Fruit fly (Drosophila melanogaster) whole organism, wandering third instar larva: Measurements from ENCODE around the gene MtnA.

Experiments used
- Abd-B ChIP-seq: fragments of >200 bp; optimal IDR thresholded peaks from 2 replicates; lab custom pipeline; 2017; ENCODE audit warnings: missing biosample characterization, missing genetic modification characterization
- CG32264 ChIP-seq: fragments of 200-800 bp; sonication (Bioruptor generic); optimal IDR thresholded peaks from 2 replicates; lab custom pipeline; 2016; ENCODE audit warnings: missing biosample characterization, missing genetic modification characterization
- CG9705 ChIP-seq: fragments of 200-800 bp; sonication (Bioruptor generic); optimal IDR thresholded peaks from 2 replicates; lab custom pipeline; 2018; ENCODE audit warnings: missing biosample characterization, mild to moderate bottlenecking, missing genetic modification characterization
- CrebA ChIP-seq: fragments of 200-800 bp; sonication (Bioruptor generic); optimal IDR thresholded peaks from 2 replicates; lab custom pipeline; 2016; ENCODE audit warnings: missing biosample characterization, mild to moderate bottlenecking, missing genetic modification characterization, borderline replicate concordance
- Dfd ChIP-seq: fragments of >200 bp; optimal IDR thresholded peaks from 2 replicates; lab custom pipeline; 2017; ENCODE audit warnings: missing biosample characterization, missing genetic modification characterization
- Dif ChIP-seq: fragments of 200-275, 200-300 bp; sonication (Bioruptor generic); optimal IDR thresholded peaks from 2 replicates; lab custom pipeline; 2018; ENCODE audit warnings: missing biosample characterization, missing genetic modification characterization; ENCODE audit not compliant: partially characterized antibody
- GATAd ChIP-seq: sonication (Bioruptor generic); optimal IDR thresholded peaks from 2 replicates; lab custom pipeline; 2016; ENCODE audit warnings: missing biosample characterization, missing genetic modification characterization
- HLH106 ChIP-seq: fragments of 200-800 bp; optimal IDR thresholded peaks from 3 replicates; lab custom pipeline; 2019; ENCODE audit warnings: missing biosample characterization, mild to moderate bottlenecking, missing genetic modification characterization, moderate library complexity
- Hnf4 ChIP-seq: fragments of 200-800 bp; sonication (Bioruptor generic); optimal IDR thresholded peaks from 2 replicates; lab custom pipeline; 2016; ENCODE audit warnings: missing biosample characterization, mild to moderate bottlenecking, missing genetic modification characterization
- Hr78 ChIP-seq: fragments of >200 bp; optimal IDR thresholded peaks from 2 replicates; lab custom pipeline; 2017; ENCODE audit warnings: missing biosample characterization, missing genetic modification characterization
- Hr83 ChIP-seq: fragments of 200-300 bp; sonication (Bioruptor generic); optimal IDR thresholded peaks from 2 replicates; lab custom pipeline; 2016; ENCODE audit warnings: missing biosample characterization, mild to moderate bottlenecking, missing genetic modification characterization, moderate library complexity; ENCODE audit not compliant: poor library complexity, severe bottlenecking
- Jra ChIP-seq: sonication (Bioruptor generic); optimal IDR thresholded peaks from 2 replicates; lab custom pipeline; 2016; ENCODE audit warnings: missing biosample characterization, missing genetic modification characterization
- Mio ChIP-seq: sonication (Bioruptor generic); optimal IDR thresholded peaks from 2 replicates; lab custom pipeline; 2016; ENCODE audit warnings: missing biosample characterization, missing genetic modification characterization
- Myc ChIP-seq: fragments of >200 bp; optimal IDR thresholded peaks from 2 replicates; lab custom pipeline; 2017
- N ChIP-seq: fragments of >200 bp; optimal IDR thresholded peaks from 2 replicates; lab custom pipeline; 2018; ENCODE audit warnings: missing biosample characterization, missing external identifiers, missing genetic modification characterization
- OdsH ChIP-seq: fragments of 200-800 bp; sonication (Bioruptor generic); optimal IDR thresholded peaks from 2 replicates; lab custom pipeline; 2016; ENCODE audit warnings: missing biosample characterization, mild to moderate bottlenecking, missing genetic modification characterization
- Rel ChIP-seq, 2 experiments: fragments of 200-800 bp; sonication (Bioruptor generic) in 1 of 2; optimal IDR thresholded peaks; 2 replicates in 1 of 2; 3 replicates in 1 of 2; lab custom pipeline; 2016 to 2019; ENCODE audit warnings: mild to moderate bottlenecking in 2 of 2, missing biosample characterization in 2 of 2, missing genetic modification characterization in 2 of 2, moderate library complexity in 1 of 2
- Sp1 ChIP-seq: fragments of 200-800 bp; sonication (Bioruptor generic); optimal IDR thresholded peaks from 3 replicates; lab custom pipeline; 2019; ENCODE audit warnings: missing biosample characterization, mild to moderate bottlenecking, missing genetic modification characterization, moderate library complexity
- Vsx2 ChIP-seq: fragments of 200-300, 225-300 bp; sonication (Bioruptor generic); optimal IDR thresholded peaks from 2 replicates; lab custom pipeline; 2018; ENCODE audit warnings: missing biosample characterization, missing genetic modification characterization; ENCODE audit not compliant: partially characterized antibody
- br ChIP-seq: fragments of 200-800 bp; sonication (Bioruptor generic); optimal IDR thresholded peaks from 2 replicates; lab custom pipeline; 2016; ENCODE audit warnings: missing biosample characterization, missing genetic modification characterization
- brk ChIP-seq: fragments of 200-800 bp; sonication (Bioruptor generic); optimal IDR thresholded peaks from 2 replicates; lab custom pipeline; 2016; ENCODE audit warnings: missing biosample characterization, mild to moderate bottlenecking, missing genetic modification characterization
- dl ChIP-seq, 2 experiments: fragments of 175-275, 200-275 bp in 1 of 2; fragments of 200-275 bp in 1 of 2; sonication (Bioruptor generic); optimal IDR thresholded peaks; lab custom pipeline; 2018; ENCODE audit warnings: mild to moderate bottlenecking in 2 of 2, missing biosample characterization in 2 of 2, missing genetic modification characterization in 2 of 2, moderate library complexity in 2 of 2; ENCODE audit not compliant: partially characterized antibody in 2 of 2, insufficient read depth in 1 of 2
- dmrt93B ChIP-seq: fragments of 200-800 bp; sonication (Bioruptor generic); optimal IDR thresholded peaks from 2 replicates; lab custom pipeline; 2018; ENCODE audit warnings: missing biosample characterization, mild to moderate bottlenecking, missing genetic modification characterization
- dsf ChIP-seq: sonication (Bioruptor generic); optimal IDR thresholded peaks from 2 replicates; lab custom pipeline; 2016; ENCODE audit warnings: missing biosample characterization, missing genetic modification characterization, borderline replicate concordance
- ey ChIP-seq: fragments of 200-800 bp; sonication (Bioruptor generic); optimal IDR thresholded peaks from 2 replicates; lab custom pipeline; 2016; ENCODE audit warnings: missing biosample characterization, missing genetic modification characterization
- foxo ChIP-seq, 2 experiments: fragments of 200-800 bp; sonication (Bioruptor generic); optimal IDR thresholded peaks; 2 replicates in 1 of 2; 3 replicates in 1 of 2; lab custom pipeline; 2016 to 2017; ENCODE audit warnings: missing biosample characterization in 2 of 2, missing genetic modification characterization in 2 of 2
- fru ChIP-seq: fragments of 200-800 bp; sonication (Bioruptor generic); optimal IDR thresholded peaks from 3 replicates; lab custom pipeline; 2016; ENCODE audit warnings: missing biosample characterization, mild to moderate bottlenecking, missing genetic modification characterization
- h ChIP-seq: fragments of 200-800 bp; sonication (Bioruptor generic); optimal IDR thresholded peaks from 3 replicates; lab custom pipeline; 2016; ENCODE audit warnings: missing biosample characterization, mild to moderate bottlenecking, missing genetic modification characterization
- jim ChIP-seq: fragments of 175-275, 200-325 bp; sonication (Bioruptor generic); optimal IDR thresholded peaks from 2 replicates; lab custom pipeline; 2016; ENCODE audit warnings: missing biosample characterization, mild to moderate bottlenecking, missing genetic modification characterization
- lola ChIP-seq: fragments of >200 bp; optimal IDR thresholded peaks from 2 replicates; lab custom pipeline; 2017; ENCODE audit warnings: missing biosample characterization, missing genetic modification characterization
- pan ChIP-seq: fragments of >200 bp; optimal IDR thresholded peaks from 2 replicates; lab custom pipeline; 2017
- psq ChIP-seq: fragments of 200-800 bp; sonication (Bioruptor generic); optimal IDR thresholded peaks from 3 replicates; lab custom pipeline; 2017; ENCODE audit warnings: missing biosample characterization, mild to moderate bottlenecking, missing genetic modification characterization, moderate library complexity
- rgr ChIP-seq: fragments of 200-800 bp; sonication (Bioruptor generic); optimal IDR thresholded peaks from 3 replicates; lab custom pipeline; 2016; ENCODE audit warnings: missing biosample characterization, mild to moderate bottlenecking, missing genetic modification characterization
- sage ChIP-seq: fragments of 200-800 bp; sonication (Bioruptor generic); optimal IDR thresholded peaks from 2 replicates; lab custom pipeline; 2016; ENCODE audit warnings: missing biosample characterization, mild to moderate bottlenecking, missing genetic modification characterization
- sv ChIP-seq: fragments of 200-800 bp; sonication (Bioruptor generic); optimal IDR thresholded peaks from 3 replicates; lab custom pipeline; 2016; ENCODE audit warnings: missing biosample characterization, missing genetic modification characterization
- tai ChIP-seq: sonication (Bioruptor generic); optimal IDR thresholded peaks from 2 replicates; lab custom pipeline; 2016; ENCODE audit warnings: missing biosample characterization, missing genetic modification characterization
- usp ChIP-seq: fragments of >200 bp; optimal IDR thresholded peaks from 2 replicates; lab custom pipeline; 2017; ENCODE audit warnings: missing biosample characterization, missing genetic modification characterization
- woc ChIP-seq: sonication (Bioruptor generic); optimal IDR thresholded peaks from 2 replicates; lab custom pipeline; 2016; ENCODE audit warnings: missing biosample characterization, mild to moderate bottlenecking, missing genetic modification characterization

Gene MtnA

dm6 chr3R:9771519-9771972, 12.6 kb downstream of the MtnA start, which contains the start of gene CG9471:
CG9471 (minus strand) TSS chr3R:9771542.
- TF ChIP-seq lola (no peak), sv (GFP tag; lab: Kevin White, UChicago) (peak; percentile 91), sage (GFP tag; lab: Kevin White, UChicago) (peak; percentile 95), pan (lab: Kevin White, UChicago) (no peak), Hnf4 (GFP tag; lab: Kevin White, UChicago) (peak; percentile 98), fru (GFP tag; lab: Kevin White, UChicago) (peak; percentile 98), Dif (no peak), dmrt93B (GFP tag; lab: Kevin White, UChicago) (peak; percentile 82), foxo (GFP tag; optimal IDR thresholded peaks at IDR 0.05; lab: Kevin White, UChicago) (peak; percentile 53 to 99), Dfd (GFP tag; lab: Kevin White, UChicago) (no peak), HLH106 (tag; lab: Kevin White, UChicago) (peak; percentile 95), rgr (GFP tag; lab: Kevin White, UChicago) (peak; percentile 99), Myc (lab: Kevin White, UChicago) (no peak), dsf (GFP tag; lab: Kevin White, UChicago) (peak; percentile 87), dl (GFP tag; optimal IDR thresholded peaks at IDR 0.05; lab: Kevin White, UChicago; ENCODE audit: insufficient read depth in 1 of 2, partially characterized antibody in 2 of 2) (no peak), Jra (GFP tag; lab: Kevin White, UChicago) (peak; percentile 97), GATAd (GFP tag; lab: Kevin White, UChicago) (peak; percentile 86), br (GFP tag; lab: Kevin White, UChicago) (peak; percentile 97), Rel (GFP tag; optimal IDR thresholded peaks at IDR 0.05; lab: Kevin White, UChicago) (peak; percentile 89), Rel (tag; optimal IDR thresholded peaks at IDR 0.05; lab: Kevin White, UChicago) (peak; percentile 87), Hr83 (GFP tag; lab: Kevin White, UChicago) (peak; percentile 41), brk (GFP tag; lab: Kevin White, UChicago) (no peak), h (GFP tag; lab: Kevin White, UChicago) (peak; percentile 99), tai (GFP tag; lab: Kevin White, UChicago) (no peak), jim (GFP tag; lab: Kevin White, UChicago) (peak; percentile 5), psq (GFP tag; lab: Kevin White, UChicago) (peak; percentile 94), CG9705 (GFP tag; lab: Kevin White, UChicago) (peak; percentile 88), Abd-B (GFP tag; lab: Kevin White, UChicago) (no peak), N (GFP tag; lab: Kevin White, UChicago) (no peak), CrebA (GFP tag; lab: Kevin White, UChicago) (no peak), Sp1 (GFP tag; lab: Kevin White, UChicago) (peak; percentile 96), Vsx2 (no peak), woc (GFP tag; lab: Kevin White, UChicago) (peak; percentile 97), ey (GFP tag; lab: Kevin White, UChicago) (peak; percentile 98), usp (GFP tag; lab: Kevin White, UChicago) (no peak), Mio (GFP tag; lab: Kevin White, UChicago) (peak; percentile 73), Hr78 (GFP tag; lab: Kevin White, UChicago) (no peak), CG32264 (GFP tag; lab: Kevin White, UChicago) (peak; percentile 92), OdsH (GFP tag; lab: Kevin White, UChicago) (peak; percentile 98)
- TF ChIP-seq, all 38 proteins: peak for 24

dm6 chr3R:9770127-9770526, 14.0 kb downstream of the MtnA start:
- TF ChIP-seq Dfd (GFP tag; lab: Kevin White, UChicago), result no peak
- no peak for TF ChIP-seq CG32264 (GFP tag; lab: Kevin White, UChicago)
- no peak for TF ChIP-seq OdsH (GFP tag; lab: Kevin White, UChicago)
- no peak for TF ChIP-seq dmrt93B (GFP tag; lab: Kevin White, UChicago)
- no peak for TF ChIP-seq br (GFP tag; lab: Kevin White, UChicago)
- no peak for TF ChIP-seq jim (GFP tag; lab: Kevin White, UChicago)
- no peak for TF ChIP-seq HLH106 (tag; lab: Kevin White, UChicago)
- no peak for TF ChIP-seq Hnf4 (GFP tag; lab: Kevin White, UChicago)
